Worm (Caenorhabditis elegans) whole organism, L3 larva: Measurements from ENCODE around the gene T19D2.13.

Experiments
- ZK546.5 ChIP-seq: sonication (generic microtip); optimal IDR thresholded peaks from 2 replicates; lab custom pipeline; 2017; ENCODE audit warnings: missing biosample characterization, missing genetic modification characterization
- aly-2 ChIP-seq: fragments of 150-350 bp; optimal IDR thresholded peaks from 2 replicates; lab custom pipeline; 2014; ENCODE audit warnings: missing biosample characterization, missing genetic modification characterization
- ama-1 ChIP-seq: fragments of 150-350 bp; optimal IDR thresholded peaks from 2 replicates; lab custom pipeline; 2018
- ceh-16 ChIP-seq: sonication (generic microtip); optimal IDR thresholded peaks from 2 replicates; lab custom pipeline; 2017; ENCODE audit warnings: missing biosample characterization, missing genetic modification characterization
- ceh-82 ChIP-seq: fragments of 150-350 bp; optimal IDR thresholded peaks from 2 replicates; lab custom pipeline; 2014; ENCODE audit warnings: missing biosample characterization, missing genetic modification characterization
- ceh-9 ChIP-seq: sonication (generic microtip); optimal IDR thresholded peaks from 2 replicates; lab custom pipeline; 2018; ENCODE audit warnings: missing biosample characterization, missing genetic modification characterization
- daf-12 ChIP-seq: fragments of 150-350 bp; optimal IDR thresholded peaks from 2 replicates; lab custom pipeline; 2014; ENCODE audit warnings: missing biosample characterization, missing genetic modification reagents, missing genetic modification characterization
- egl-27 ChIP-seq: sonication (generic microtip); optimal IDR thresholded peaks from 4 replicates; lab custom pipeline; 2017; ENCODE audit warnings: missing biosample characterization, missing genetic modification reagents, missing genetic modification characterization
- egl-5 ChIP-seq: fragments of 150-350 bp; optimal IDR thresholded peaks from 2 replicates; lab custom pipeline; 2017; ENCODE audit warnings: missing biosample characterization, missing genetic modification reagents, missing genetic modification characterization, inconsistent platforms
- elt-1 ChIP-seq: fragments of 150-350 bp; optimal IDR thresholded peaks from 2 replicates; lab custom pipeline; 2014; ENCODE audit warnings: missing biosample characterization, missing genetic modification characterization
- elt-2 ChIP-seq: sonication (generic microtip); optimal IDR thresholded peaks from 2 replicates; lab custom pipeline; 2016; ENCODE audit warnings: missing genetic modification reagents, mild to moderate bottlenecking, missing genetic modification characterization, missing compliant biosample characterization
- elt-3 ChIP-seq, 3 experiments: fragments of 150-350 bp in 1 of 3; sonication (generic microtip) in 2 of 3; optimal IDR thresholded peaks; 2 replicates in 2 of 3; 4 replicates in 1 of 3; lab custom pipeline; 2014 to 2017; ENCODE audit warnings: missing biosample characterization in 3 of 3, missing genetic modification characterization in 3 of 3
- fkh-10 ChIP-seq: sonication (generic microtip); optimal IDR thresholded peaks from 2 replicates; lab custom pipeline; 2017; ENCODE audit warnings: missing biosample characterization, missing genetic modification reagents, missing genetic modification characterization
- fos-1 ChIP-seq: fragments of 150-350 bp; optimal IDR thresholded peaks from 2 replicates; lab custom pipeline; 2014; ENCODE audit warnings: missing biosample characterization, missing genetic modification characterization
- hmg-11 ChIP-seq: sonication (generic microtip); optimal IDR thresholded peaks from 2 replicates; lab custom pipeline; 2016; ENCODE audit warnings: missing genetic modification characterization, missing compliant biosample characterization
- jun-1 ChIP-seq: fragments of 150-350 bp; optimal IDR thresholded peaks from 2 replicates; lab custom pipeline; 2014; ENCODE audit warnings: missing biosample characterization, missing genetic modification reagents, missing genetic modification characterization
- lin-15B ChIP-seq: fragments of 150-350 bp; optimal IDR thresholded peaks from 2 replicates; lab custom pipeline; 2014; ENCODE audit warnings: missing biosample characterization, missing genetic modification characterization
- lin-39 ChIP-seq: fragments of 150-350 bp; optimal IDR thresholded peaks from 2 replicates; lab custom pipeline; 2018; ENCODE audit warnings: missing biosample characterization, missing genetic modification reagents, missing genetic modification characterization
- lsy-12 ChIP-seq: sonication (generic microtip); optimal IDR thresholded peaks from 2 replicates; lab custom pipeline; 2016; ENCODE audit warnings: mild to moderate bottlenecking, missing genetic modification characterization, missing compliant biosample characterization
- mdl-1 ChIP-seq: fragments of 150-350 bp; optimal IDR thresholded peaks from 2 replicates; lab custom pipeline; 2014; ENCODE audit warnings: missing biosample characterization, missing genetic modification characterization
- mml-1 ChIP-seq: fragments of 150-350 bp; sonication (generic microtip); optimal IDR thresholded peaks from 3 replicates; lab custom pipeline; 2014; ENCODE audit warnings: missing biosample characterization, missing genetic modification characterization
- nfya-1 ChIP-seq: sonication (generic microtip); optimal IDR thresholded peaks from 2 replicates; lab custom pipeline; 2017; ENCODE audit warnings: missing genetic modification characterization, mild to moderate bottlenecking, missing compliant biosample characterization, antibody characterized with exemption, moderate library complexity; ENCODE audit not compliant: insufficient read depth
- nhr-12 ChIP-seq: fragments of 150-350 bp; optimal IDR thresholded peaks from 2 replicates; lab custom pipeline; 2014; ENCODE audit warnings: missing biosample characterization, missing genetic modification characterization
- nhr-237 ChIP-seq: fragments of 150-350 bp; optimal IDR thresholded peaks from 2 replicates; lab custom pipeline; 2014; ENCODE audit warnings: missing biosample characterization, missing genetic modification characterization
- nhr-25 ChIP-seq: sonication (generic microtip); optimal IDR thresholded peaks from 2 replicates; lab custom pipeline; 2017; ENCODE audit warnings: missing biosample characterization, missing genetic modification characterization
- nhr-28 ChIP-seq: fragments of 150-350 bp; optimal IDR thresholded peaks from 2 replicates; lab custom pipeline; 2014; ENCODE audit warnings: missing biosample characterization, missing genetic modification characterization
- nhr-43 ChIP-seq: sonication (generic microtip); optimal IDR thresholded peaks from 2 replicates; lab custom pipeline; 2016; ENCODE audit warnings: mild to moderate bottlenecking, missing genetic modification characterization, missing compliant biosample characterization; ENCODE audit not compliant: poor library complexity, severe bottlenecking
- nhr-67 ChIP-seq: fragments of 150-350 bp; optimal IDR thresholded peaks from 2 replicates; lab custom pipeline; 2014; ENCODE audit warnings: missing biosample characterization, missing genetic modification characterization
- pha-4 ChIP-seq: fragments of 150-350 bp; optimal IDR thresholded peaks from 2 replicates; lab custom pipeline; 2014; ENCODE audit warnings: missing biosample characterization, missing genetic modification reagents, missing genetic modification characterization
- sea-2 ChIP-seq: fragments of 150-350 bp; sonication (generic microtip); optimal IDR thresholded peaks from 4 replicates; lab custom pipeline; 2014; ENCODE audit warnings: missing biosample characterization, missing genetic modification reagents, missing genetic modification characterization
- skn-1 ChIP-seq: fragments of 150-350 bp; optimal IDR thresholded peaks from 2 replicates; lab custom pipeline; 2014; ENCODE audit warnings: missing biosample characterization, missing genetic modification characterization
- snpc-4 ChIP-seq: fragments of 150-350 bp; optimal IDR thresholded peaks from 2 replicates; lab custom pipeline; 2014; ENCODE audit warnings: missing biosample characterization, missing genetic modification characterization
- unc-62 ChIP-seq: fragments of 150-350 bp; sonication (generic microtip); optimal IDR thresholded peaks from 4 replicates; lab custom pipeline; 2014; ENCODE audit warnings: missing biosample characterization, missing genetic modification reagents, missing genetic modification characterization
- zag-1 ChIP-seq: fragments of 150-350 bp; optimal IDR thresholded peaks from 2 replicates; lab custom pipeline; 2014; ENCODE audit warnings: missing biosample characterization, missing genetic modification characterization
- ztf-11 ChIP-seq: fragments of 150-350 bp; optimal IDR thresholded peaks from 2 replicates; lab custom pipeline; 2014; ENCODE audit warnings: missing biosample characterization, missing genetic modification characterization
- ztf-4 ChIP-seq: fragments of 150-350 bp; optimal IDR thresholded peaks from 2 replicates; lab custom pipeline; 2014; ENCODE audit warnings: missing biosample characterization, missing genetic modification characterization

The T19D2.13 gene

ce11 chrX:3932694-3933093 lies 9.5 kb downstream of the T19D2.13 start:
- TF ChIP-seq fos-1 = no peak
- no peak for TF ChIP-seq daf-12
- TF ChIP-seq mml-1 (tag; lab: Kevin White, UChicago) = no peak
- peak; percentile 65 for TF ChIP-seq elt-1 (tag; lab: Kevin White, UChicago)
- TF ChIP-seq elt-3 (tag; optimal IDR thresholded peaks at IDR 0.05; lab: Kevin White, UChicago) = peak in 1 of 3 experiments; percentile 65
- peak; percentile 52 for TF ChIP-seq nhr-25 (tag; lab: Kevin White, UChicago)
- TF ChIP-seq egl-27 (tag; lab: Kevin White, UChicago) = peak; percentile 66
- TF ChIP-seq ceh-82 (tag; lab: Kevin White, UChicago) = no peak
- TF ChIP-seq, all 47 proteins: peak for 4

DNA sequence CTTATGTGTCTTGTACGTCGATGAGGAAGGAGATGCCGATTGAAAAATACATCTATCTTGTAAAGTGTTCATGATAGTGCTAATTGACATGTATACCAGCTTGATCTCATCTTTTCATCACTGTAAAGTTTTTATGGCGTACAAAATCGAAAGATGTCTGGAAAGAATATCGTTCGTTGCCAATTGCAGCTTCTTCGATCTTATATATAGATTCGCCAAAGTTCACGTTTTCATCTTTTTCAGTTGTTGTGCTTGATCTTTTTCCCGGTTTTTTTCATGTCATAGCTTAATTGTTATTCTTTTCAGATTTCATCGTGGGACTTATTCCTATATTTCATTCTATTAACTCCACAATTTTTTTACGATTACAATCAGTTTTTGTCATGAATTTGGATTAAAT lies 10.8 kb downstream of the T19D2.13 start, which contains the start of gene adt-3:
adt-3 (plus strand) TSS at position 301 of the 400 bp plus-strand sequence.
- TF ChIP-seq nhr-43 (no peak), sea-2 (GFP tag; lab: Kevin White, UChicago) (no peak), fos-1 (no peak), egl-5 (tag; lab: Kevin White, UChicago) (no peak), nhr-25 (tag; lab: Kevin White, UChicago) (no peak), daf-12 (no peak), elt-1 (tag; lab: Kevin White, UChicago) (no peak), nhr-12 (tag; lab: Kevin White, UChicago) (no peak)

DNA sequence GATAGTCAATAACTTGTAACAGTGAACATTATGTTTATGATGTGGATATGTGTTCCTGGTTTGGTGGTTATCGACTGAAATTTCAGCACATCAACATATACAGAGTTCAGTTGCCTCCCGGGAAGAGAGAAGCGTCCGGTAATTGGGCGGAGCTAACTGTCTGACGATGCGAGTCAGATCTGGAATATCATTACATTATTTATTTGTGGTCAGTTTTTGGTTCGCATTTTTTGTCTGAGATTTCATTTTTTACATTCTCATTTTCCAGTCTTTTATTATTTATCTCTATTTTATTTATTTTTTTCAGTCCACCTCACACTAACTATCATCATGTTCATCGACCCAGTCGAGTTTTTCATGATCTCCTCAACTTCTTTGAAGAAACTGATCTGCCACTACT lies 16.4 kb downstream of the T19D2.13 start, which contains the start of gene T22B2.1:
T22B2.1 (plus strand) TSS at position 301 of the 400 bp plus-strand sequence.
- no peak for TF ChIP-seq pha-4
- TF ChIP-seq elt-1 (tag; lab: Kevin White, UChicago) = no peak
- no peak for TF ChIP-seq nhr-237 (tag; lab: Kevin White, UChicago)
- TF ChIP-seq egl-27 (tag; lab: Kevin White, UChicago) = no peak
- no peak for TF ChIP-seq fkh-10 (GFP tag; lab: Kevin White, UChicago)
- no peak for TF ChIP-seq mml-1 (tag; lab: Kevin White, UChicago)
- TF ChIP-seq jun-1 (tag; lab: Kevin White, UChicago) = no peak
- TF ChIP-seq nhr-67 (tag; lab: Kevin White, UChicago) = no peak
- TF ChIP-seq zag-1 = no peak
- TF ChIP-seq lsy-12 (tag; lab: Kevin White, UChicago) = no peak
- TF ChIP-seq skn-1 = no peak
- TF ChIP-seq ceh-16 (tag; lab: Kevin White, UChicago) = no peak
- TF ChIP-seq ztf-11 (tag; lab: Kevin White, UChicago) = no peak

- TF ChIP-seq mml-1 (tag; lab: Kevin White, UChicago) (no peak), pha-4 (no peak), nhr-43 (no peak), mdl-1 (tag; lab: Kevin White, UChicago) (no peak), ama-1 (lab: Kevin White, UChicago) (no peak), ceh-9 (tag; lab: Kevin White, UChicago) (no peak), lin-39 (tag; lab: Kevin White, UChicago) (no peak), nhr-25 (tag; lab: Kevin White, UChicago) (no peak), hmg-11 (tag; lab: Kevin White, UChicago) (no peak), elt-3 (tag; optimal IDR thresholded peaks at IDR 0.05; lab: Kevin White, UChicago) (no peak), nhr-237 (tag; lab: Kevin White, UChicago) (no peak), sea-2 (GFP tag; lab: Kevin White, UChicago) (no peak)
- TF ChIP-seq, all 47 proteins: peak for 0
Observed at ce11 chrX:3920747-3921146, 21.4 kb downstream of the T19D2.13 start.

- TF ChIP-seq unc-62 (GFP tag; lab: Kevin White, UChicago) = no peak
- no peak for TF ChIP-seq mml-1 (tag; lab: Kevin White, UChicago)
- no peak for TF ChIP-seq lin-15B (tag; lab: Kevin White, UChicago)
- TF ChIP-seq aly-2 (tag; lab: Kevin White, UChicago) = no peak
- no peak for TF ChIP-seq zag-1
- no peak for TF ChIP-seq nhr-43
- no peak for TF ChIP-seq elt-2 (tag; lab: Kevin White, UChicago)
- no peak for TF ChIP-seq snpc-4 (tag; lab: Kevin White, UChicago)
- no peak for TF ChIP-seq nhr-28 (tag; lab: Kevin White, UChicago)
- no peak for TF ChIP-seq nfya-1 (tag; lab: Kevin White, UChicago)
- no peak for TF ChIP-seq mdl-1 (tag; lab: Kevin White, UChicago)
- TF ChIP-seq nhr-12 (tag; lab: Kevin White, UChicago) = no peak
- TF ChIP-seq ztf-4 (tag; lab: Kevin White, UChicago) = no peak
- no peak for TF ChIP-seq ama-1 (lab: Kevin White, UChicago)
- TF ChIP-seq ZK546.5 (tag; lab: Kevin White, UChicago) = no peak
- TF ChIP-seq jun-1 (tag; lab: Kevin White, UChicago) = no peak
- TF ChIP-seq egl-27 (tag; lab: Kevin White, UChicago) = no peak
- TF ChIP-seq nhr-67 (tag; lab: Kevin White, UChicago) = no peak
Observed at ce11 chrX:3920101-3920500, 22.1 kb downstream of the T19D2.13 start, which contains the start of gene T22B2.2. TSS of gene T22B2.2 (plus strand) at chrX:3920401.
